Fruit fly (Drosophila melanogaster) whole organism, embryonic: ENCODE results near the gene D1.

Experiments used
- Bdp1 ChIP-seq: fragments of 200-800 bp; sonication (Bioruptor generic); optimal IDR thresholded peaks from 3 replicates; lab custom pipeline; 2016; ENCODE audit warnings: missing biosample characterization, missing genetic modification characterization
- Bteb2 ChIP-seq: fragments of 200-800 bp; sonication (Bioruptor generic); optimal IDR thresholded peaks from 2 replicates; lab custom pipeline; 2016; ENCODE audit warnings: missing biosample characterization, missing genetic modification characterization
- CG10543 ChIP-seq: fragments of 200-800 bp; sonication (Bioruptor generic); optimal IDR thresholded peaks from 3 replicates; lab custom pipeline; 2017; ENCODE audit warnings: missing biosample characterization, mild to moderate bottlenecking, missing genetic modification characterization, moderate library complexity
- CG11247 ChIP-seq: fragments of 200-800 bp; sonication (Bioruptor generic); IDR thresholded peaks from 2 replicates; pipeline ENCODE4 v1.3.6; 2022; ENCODE audit warnings: missing biosample characterization, missing genetic modification characterization
- CG11456 ChIP-seq: fragments of 200-800 bp; sonication (Bioruptor generic); IDR thresholded peaks from 3 replicates; pipeline ENCODE4 v1.3.6; 2022; ENCODE audit warnings: missing biosample characterization, missing genetic modification characterization
- CG11504 ChIP-seq: fragments of 200-800 bp; sonication (Bioruptor generic); optimal IDR thresholded peaks from 3 replicates; lab custom pipeline; 2019; ENCODE audit warnings: missing biosample characterization, mild to moderate bottlenecking, missing genetic modification characterization, moderate library complexity
- CG11723 ChIP-seq: fragments of 200-800 bp; sonication (Bioruptor generic); optimal IDR thresholded peaks from 2 replicates; lab custom pipeline; 2017; ENCODE audit warnings: missing biosample characterization, mild to moderate bottlenecking, missing genetic modification characterization
- CG12219 ChIP-seq: fragments of 200-800 bp; sonication (Bioruptor generic); optimal IDR thresholded peaks from 3 replicates; lab custom pipeline; 2018; ENCODE audit warnings: missing biosample characterization, mild to moderate bottlenecking, missing genetic modification characterization
- CG14050 ChIP-seq: fragments of 200-800 bp; sonication (Bioruptor generic); IDR thresholded peaks from 3 replicates; pipeline ENCODE4 v1.3.6; 2022; ENCODE audit warnings: missing biosample characterization, missing genetic modification characterization
- CG14965 ChIP-seq: fragments of 200-800 bp; sonication (Bioruptor generic); optimal IDR thresholded peaks from 2 replicates; lab custom pipeline; 2016; ENCODE audit warnings: missing biosample characterization, missing genetic modification characterization, borderline replicate concordance
- CG1603 ChIP-seq: fragments of 200-800 bp; sonication (Bioruptor generic); optimal IDR thresholded peaks from 2 replicates; lab custom pipeline; 2019; ENCODE audit warnings: missing biosample characterization, mild to moderate bottlenecking, missing genetic modification characterization, moderate library complexity
- CG16813 ChIP-seq: fragments of 200-800 bp; sonication (Bioruptor generic); IDR thresholded peaks from 3 replicates; pipeline ENCODE4 v1.3.6; 2022; ENCODE audit warnings: missing biosample characterization, missing genetic modification characterization; ENCODE audit not compliant: partially characterized antibody
- CG17612 ChIP-seq: fragments of 200-800 bp; sonication (Bioruptor generic); IDR thresholded peaks from 2 replicates; pipeline ENCODE4 v1.3.6; 2022; ENCODE audit warnings: missing biosample characterization, missing genetic modification characterization
- CG18262 ChIP-seq: fragments of 200-800 bp; optimal IDR thresholded peaks from 3 replicates; lab custom pipeline; 2019; ENCODE audit warnings: missing biosample characterization, mild to moderate bottlenecking, missing genetic modification characterization, moderate library complexity
- CG32532 ChIP-seq: fragments of 200-800 bp; sonication (Bioruptor generic); IDR thresholded peaks from 2 replicates; pipeline ENCODE4 v1.3.6; 2022; ENCODE audit warnings: missing biosample characterization, missing genetic modification characterization
- CG4360 ChIP-seq: fragments of 200-800 bp; sonication (Bioruptor generic); IDR thresholded peaks from 2 replicates; pipeline ENCODE4 v1.3.6; 2022; ENCODE audit warnings: missing biosample characterization, missing genetic modification characterization
- CG6654 ChIP-seq: fragments of 200-800 bp; sonication (Bioruptor generic); optimal IDR thresholded peaks from 2 replicates; lab custom pipeline; 2017; ENCODE audit warnings: missing biosample characterization, mild to moderate bottlenecking, missing genetic modification characterization
- CG7963 ChIP-seq: fragments of 200-800 bp; sonication (Bioruptor generic); IDR thresholded peaks from 3 replicates; pipeline ENCODE4 v1.3.6; 2022; ENCODE audit warnings: missing biosample characterization, missing genetic modification characterization; ENCODE audit not compliant: partially characterized antibody
- CG8478 ChIP-seq: fragments of >200 bp; optimal IDR thresholded peaks from 2 replicates; lab custom pipeline; 2018
- CG9215 ChIP-seq: fragments of 200-800 bp; sonication (Bioruptor generic); IDR thresholded peaks from 2 replicates; pipeline ENCODE4 v1.3.6; 2022; ENCODE audit warnings: missing biosample characterization, missing genetic modification characterization
- D ChIP-seq, 2 experiments: fragments of 200-800 bp in 1 of 2; fragments of >200 bp in 1 of 2; sonication (Bioruptor generic) in 1 of 2; optimal IDR thresholded peaks; 2 replicates in 1 of 2; 3 replicates in 1 of 2; lab custom pipeline; 2017; ENCODE audit warnings: mild to moderate bottlenecking in 1 of 2, missing biosample characterization in 1 of 2, missing genetic modification characterization in 1 of 2, missing genetic modification reagents in 1 of 2
- Deaf1 ChIP-seq: fragments of 200-800 bp; optimal IDR thresholded peaks from 3 replicates; lab custom pipeline; 2019; ENCODE audit warnings: missing biosample characterization, mild to moderate bottlenecking, missing genetic modification characterization, moderate library complexity
- Dfd ChIP-seq, 2 experiments: fragments of >200 bp; optimal IDR thresholded peaks; 2 replicates each; lab custom pipeline; 2017; ENCODE audit warnings: missing biosample characterization in 2 of 2, missing genetic modification characterization in 2 of 2
- E2f2 ChIP-seq: fragments of 200-800 bp; sonication (Bioruptor generic); IDR thresholded peaks from 2 replicates; pipeline ENCODE4 v1.3.6; 2022; ENCODE audit warnings: missing biosample characterization, missing genetic modification characterization
- Med ChIP-seq: fragments of 200-800 bp; sonication (Bioruptor generic); peaks from one replicate; lab custom pipeline; 2016; ENCODE audit warnings: missing biosample characterization, missing genetic modification characterization, mild to moderate bottlenecking, inconsistent platforms, moderate library complexity
- Mes4 ChIP-seq: fragments of 200-800 bp; sonication (Bioruptor generic); optimal IDR thresholded peaks from 2 replicates; lab custom pipeline; 2016; ENCODE audit warnings: missing biosample characterization, missing genetic modification characterization
- Sry-δ ChIP-seq: fragments of 200-800 bp; sonication (Bioruptor generic); optimal IDR thresholded peaks from 2 replicates; lab custom pipeline; 2016; ENCODE audit warnings: missing biosample characterization, missing genetic modification characterization
- Trl ChIP-seq, 3 experiments: fragments of >200 bp in 2 of 3; fragments of 200-800 bp in 1 of 3; sonication (Bioruptor generic) in 1 of 3; optimal IDR thresholded peaks; 2 replicates in 1 of 3; 3 replicates in 2 of 3; lab custom pipeline; 2016 to 2017; ENCODE audit warnings: missing biosample characterization in 1 of 3, missing genetic modification characterization in 1 of 3
- ab ChIP-seq: fragments of 200-800 bp; sonication (Bioruptor generic); optimal IDR thresholded peaks from 2 replicates; lab custom pipeline; 2016; ENCODE audit warnings: missing biosample characterization, missing genetic modification characterization
- aop ChIP-seq: fragments of 200-800 bp; sonication (Bioruptor generic); IDR thresholded peaks from 2 replicates; pipeline ENCODE4 v1.3.6; 2022; ENCODE audit warnings: missing biosample characterization, missing genetic modification characterization
- bab2 ChIP-seq: fragments of 200-800 bp; sonication (Bioruptor generic); optimal IDR thresholded peaks from 2 replicates; lab custom pipeline; 2016; ENCODE audit warnings: missing biosample characterization, missing genetic modification characterization
- bbx ChIP-seq: fragments of 200-800 bp; sonication (Bioruptor generic); IDR thresholded peaks from 2 replicates; pipeline ENCODE4 v1.3.6; 2022; ENCODE audit warnings: missing biosample characterization, missing genetic modification characterization; ENCODE audit not compliant: partially characterized antibody
- cg ChIP-seq: fragments of 200-800 bp; sonication (Bioruptor generic); optimal IDR thresholded peaks from 3 replicates; lab custom pipeline; 2019; ENCODE audit warnings: missing biosample characterization, mild to moderate bottlenecking, missing genetic modification characterization, moderate library complexity
- chif ChIP-seq, 2 experiments: fragments of 200-800 bp; sonication (Bioruptor generic); optimal IDR thresholded peaks; 3 replicates each; lab custom pipeline; 2016; ENCODE audit warnings: missing biosample characterization in 2 of 2, missing genetic modification characterization in 2 of 2
- chinmo ChIP-seq: fragments of 200-800 bp; sonication (Bioruptor generic); IDR thresholded peaks from 4 replicates; pipeline ENCODE4 v1.3.6; 2022; ENCODE audit warnings: missing biosample characterization, missing genetic modification characterization; ENCODE audit not compliant: partially characterized antibody
- chn ChIP-seq: fragments of 200-800 bp; sonication (Bioruptor generic); optimal IDR thresholded peaks from 2 replicates; lab custom pipeline; 2016; ENCODE audit warnings: missing biosample characterization, missing genetic modification characterization
- crol ChIP-seq: fragments of 200-800 bp; sonication (Bioruptor generic); IDR thresholded peaks from 2 replicates; pipeline ENCODE4 v1.3.6; 2022; ENCODE audit warnings: missing biosample characterization, missing genetic modification characterization
- gcm2 ChIP-seq: fragments of 200-800 bp; sonication (Bioruptor generic); optimal IDR thresholded peaks from 2 replicates; lab custom pipeline; 2016; ENCODE audit warnings: missing biosample characterization, missing genetic modification characterization
- h ChIP-seq: fragments of >200 bp; optimal IDR thresholded peaks from 2 replicates; lab custom pipeline; 2017
- klu ChIP-seq: fragments of 200-800 bp; sonication (Bioruptor generic); IDR thresholded peaks from 2 replicates; pipeline ENCODE4 v1.3.6; 2022; ENCODE audit warnings: missing biosample characterization, missing genetic modification characterization
- pzg ChIP-seq: fragments of 200-800 bp; sonication (Bioruptor generic); optimal IDR thresholded peaks from 3 replicates; lab custom pipeline; 2018; ENCODE audit warnings: missing biosample characterization, mild to moderate bottlenecking, missing genetic modification characterization, moderate library complexity
- row ChIP-seq: fragments of 200-800 bp; sonication (Bioruptor generic); IDR thresholded peaks from 3 replicates; pipeline ENCODE4 v1.3.6; 2022; ENCODE audit warnings: missing biosample characterization, missing genetic modification characterization
- seq ChIP-seq: fragments of 200-800 bp; sonication (Bioruptor generic); IDR thresholded peaks from 2 replicates; pipeline ENCODE4 v1.3.6; 2022; ENCODE audit warnings: missing biosample characterization, missing genetic modification characterization
- stwl ChIP-seq: fragments of 200-800 bp; sonication (Bioruptor generic); optimal IDR thresholded peaks from 3 replicates; lab custom pipeline; 2018; ENCODE audit warnings: missing biosample characterization, mild to moderate bottlenecking, missing genetic modification characterization, moderate library complexity
- sug ChIP-seq: fragments of 200-800 bp; optimal IDR thresholded peaks from 2 replicates; lab custom pipeline; 2019; ENCODE audit warnings: missing biosample characterization, mild to moderate bottlenecking, missing genetic modification characterization, moderate library complexity

Gene D1

dm6 chr3R:9233763-9234162, 6.7 kb downstream of the D1 start:
- TF ChIP-seq CG14050 (GFP tag; lab: Robert Waterston, UW) (no peak), CG8478 (lab: Kevin White, UChicago) (peak; percentile 22), Dfd (GFP tag; optimal IDR thresholded peaks at IDR 0.05; lab: Kevin White, UChicago) (peak in 1 of 2 experiments; percentile 95), CG32532 (GFP tag; lab: Robert Waterston, UW) (0 out of 2 replicates have a peak, but pooled peaks have one; percentile 37), stwl (tag; lab: Kevin White, UChicago) (peak; percentile 37), CG7963 (GFP tag; lab: Robert Waterston, UW) (0 out of 3 replicates have a peak, but pooled peaks have one; percentile 19), Bdp1 (GFP tag; lab: Kevin White, UChicago) (no peak), Bteb2 (GFP tag; lab: Kevin White, UChicago) (no peak), CG16813 (0 out of 3 replicates have a peak, but pooled peaks have one; percentile 18), cg (GFP tag; lab: Kevin White, UChicago) (no peak), ab (GFP tag; lab: Kevin White, UChicago) (no peak), h (no peak), bab2 (GFP tag; lab: Kevin White, UChicago) (no peak), crol (GFP tag; lab: Robert Waterston, UW) (0 out of 2 replicates have a peak, but pooled peaks have one; percentile 3), CG11456 (GFP tag; lab: Robert Waterston, UW) (no peak), Deaf1 (tag; lab: Kevin White, UChicago) (no peak), CG9215 (no peak), D (optimal IDR thresholded peaks at IDR 0.05; lab: Kevin White, UChicago) (no peak), D (GFP tag; optimal IDR thresholded peaks at IDR 0.05; lab: Kevin White, UChicago) (no peak), CG6654 (GFP tag; lab: Kevin White, UChicago) (peak; percentile 18), chinmo (0 out of 4 replicates have a peak, but pooled peaks have one; percentile 24), CG10543 (GFP tag; lab: Kevin White, UChicago) (no peak), CG4360 (GFP tag; lab: Robert Waterston, UW) (0 out of 2 replicates have a peak, but pooled peaks have one; percentile 27), CG11504 (tag; lab: Kevin White, UChicago) (peak; percentile 92)
- TF ChIP-seq, all 482 proteins: peak for 11

dm6 chr3R:9232346-9232745, 8.1 kb downstream of the D1 start:
- TF ChIP-seq CG17612 (GFP tag; lab: Robert Waterston, UW) (0 out of 2 replicates have a peak, but pooled peaks have one; percentile 23), CG8478 (lab: Kevin White, UChicago) (peak; percentile 48), CG11456 (GFP tag; lab: Robert Waterston, UW) (0 out of 3 replicates have a peak, but pooled peaks have one; percentile 45), Dfd (GFP tag; optimal IDR thresholded peaks at IDR 0.05; lab: Kevin White, UChicago) (peak in 1 of 2 experiments; percentile 68), Deaf1 (tag; lab: Kevin White, UChicago) (no peak), Med (GFP tag; lab: Kevin White, UChicago) (peak; percentile 57), CG14050 (GFP tag; lab: Robert Waterston, UW) (no peak)

dm6 chr3R:9229996-9230601, 10.4 kb downstream of the D1 start:
- TF ChIP-seq klu (GFP tag; lab: Robert Waterston, UW) (no peak), bbx (no peak), E2f2 (GFP tag; lab: Robert Waterston, UW) (no peak), sug (tag; lab: Kevin White, UChicago) (no peak), CG18262 (peak; percentile 28), CG12219 (GFP tag; lab: Kevin White, UChicago) (peak; percentile 19), seq (no peak), Med (GFP tag; lab: Kevin White, UChicago) (peak; percentile 56), Mes4 (GFP tag; lab: Kevin White, UChicago) (no peak), chif (GFP tag; optimal IDR thresholded peaks at IDR 0.05; lab: Kevin White, UChicago) (peak; percentile 24 to 27), pzg (GFP tag; lab: Kevin White, UChicago) (no peak), chn (no peak), CG11723 (GFP tag; lab: Kevin White, UChicago) (no peak), gcm2 (no peak), Trl (optimal IDR thresholded peaks at IDR 0.05; lab: Kevin White, UChicago) (peak; percentile 62 to 77), Trl (GFP tag; optimal IDR thresholded peaks at IDR 0.05; lab: Kevin White, UChicago) (no peak), row (GFP tag; lab: Robert Waterston, UW) (peak; percentile 65), CG11247 (GFP tag; lab: Robert Waterston, UW) (no peak), Bteb2 (GFP tag; lab: Kevin White, UChicago) (no peak), bab2 (GFP tag; lab: Kevin White, UChicago) (peak; percentile 16), aop (GFP tag; lab: Robert Waterston, UW) (no peak), Sry-δ (GFP tag; lab: Kevin White, UChicago) (no peak), CG14965 (no peak), CG1603 (no peak), CG4360 (GFP tag; lab: Robert Waterston, UW) (no peak)
